Worm (Caenorhabditis elegans) whole organism, L4/young adult: Measurements from ENCODE around the gene tth-1.

ENCODE experiments used
- W03F9.2 ChIP-seq: fragments of 150-350 bp; optimal IDR thresholded peaks from 2 replicates; lab custom pipeline; 2014; ENCODE audit warnings: missing biosample characterization, missing genetic modification characterization
- dao-5 ChIP-seq: sonication (generic microtip); optimal IDR thresholded peaks from 2 replicates; lab custom pipeline; 2016; ENCODE audit warnings: missing genotype, missing genetic modification characterization, moderate library complexity, missing compliant biosample characterization
- him-1 ChIP-seq: sonication (generic microtip); optimal IDR thresholded peaks from 2 replicates; lab custom pipeline; 2016; ENCODE audit warnings: missing genotype, missing genetic modification reagents, missing genetic modification characterization, missing compliant biosample characterization

ce11 chrX:8457314-8457713 is 33.8 kb upstream of the tth-1 start, which contains the start of gene F16F9.3:
- no peak for TF ChIP-seq dao-5 (tag; lab: Kevin White, UChicago)
- no peak for TF ChIP-seq him-1 (tag; lab: Kevin White, UChicago)
- TF ChIP-seq W03F9.2 (tag; lab: Kevin White, UChicago): no peak
